Worm (Caenorhabditis elegans) whole organism, L4 larva: ENCODE results near the gene F13D2.1.

ENCODE experiments used
- T20F7.1 ChIP-seq: fragments of 200-800 bp; sonication (Bioruptor generic); optimal IDR thresholded peaks from 2 replicates; lab custom pipeline; 2018; ENCODE audit warnings: mild to moderate bottlenecking, missing genetic modification characterization, missing compliant biosample characterization
- Y75B8A.6 ChIP-seq: fragments of 200-800 bp; sonication (Bioruptor generic); IDR thresholded peaks from 2 replicates; pipeline ENCODE4 v1.3.6; 2022; ENCODE audit warnings: missing genetic modification reagents, missing genetic modification characterization, missing compliant biosample characterization
- ZK337.2 ChIP-seq: fragments of 200-800 bp; sonication (Bioruptor generic); IDR thresholded peaks from 2 replicates; pipeline ENCODE4 v1.3.6; 2022; ENCODE audit warnings: missing genetic modification reagents, missing genetic modification characterization, missing compliant biosample characterization
- aha-1 ChIP-seq: fragments of 150-350 bp; peaks from one replicate; lab custom pipeline; 2014; ENCODE audit warnings: missing biosample characterization, missing genetic modification characterization
- attf-4 ChIP-seq: sonication (generic microtip); optimal IDR thresholded peaks from 3 replicates; lab custom pipeline; 2017; ENCODE audit warnings: missing biosample characterization, missing genetic modification characterization
- daf-12 ChIP-seq: fragments of 150-350 bp; optimal IDR thresholded peaks from 2 replicates; lab custom pipeline; 2014; ENCODE audit warnings: missing biosample characterization, missing genetic modification reagents, missing genetic modification characterization
- dmd-9 ChIP-seq: fragments of 200-800 bp; sonication (Bioruptor generic); IDR thresholded peaks from 2 replicates; pipeline ENCODE4 v1.3.6; 2022; ENCODE audit warnings: missing genetic modification reagents, missing genetic modification characterization, missing compliant biosample characterization
- lim-7 ChIP-seq: fragments of 200-800 bp; sonication (Bioruptor generic); IDR thresholded peaks from 2 replicates; pipeline ENCODE4 v1.3.6; 2022; ENCODE audit warnings: missing genetic modification characterization, missing compliant biosample characterization
- lin-1 ChIP-seq: fragments of 200-800 bp; sonication (Bioruptor generic); IDR thresholded peaks from 2 replicates; pipeline ENCODE4 v1.3.6; 2022; ENCODE audit warnings: missing genetic modification reagents, missing genetic modification characterization, missing compliant biosample characterization
- lin-15B ChIP-seq: fragments of 150-350 bp; sonication (generic microtip); optimal IDR thresholded peaks from 3 replicates; lab custom pipeline; 2014; ENCODE audit warnings: missing biosample characterization, missing genetic modification characterization
- set-16 ChIP-seq: fragments of 200-800 bp; sonication (Bioruptor generic); IDR thresholded peaks from 2 replicates; pipeline ENCODE4 v1.3.6; 2022; ENCODE audit warnings: missing genetic modification reagents, missing genetic modification characterization, missing compliant biosample characterization
- tra-1 ChIP-seq: fragments of 200-800 bp; sonication (Bioruptor generic); IDR thresholded peaks from 2 replicates; pipeline ENCODE4 v1.3.6; 2022; ENCODE audit warnings: missing genetic modification reagents, missing genetic modification characterization, missing compliant biosample characterization
- unc-62 ChIP-seq, 3 experiments: fragments of 150-350 bp in 1 of 3; sonication (generic microtip); optimal IDR thresholded peaks in 2 of 3; peaks in 1 of 3; 1 replicate in 1 of 3; 2 replicates in 2 of 3; lab custom pipeline; 2014 to 2017; ENCODE audit warnings: missing biosample characterization in 3 of 3, missing genetic modification characterization in 3 of 3, missing genetic modification reagents in 3 of 3, missing genotype in 1 of 3
- zip-2 ChIP-seq: fragments of 150-350 bp; optimal IDR thresholded peaks from 2 replicates; lab custom pipeline; 2014; ENCODE audit warnings: missing biosample characterization, missing genetic modification characterization

F13D2.1 gene

DNA sequence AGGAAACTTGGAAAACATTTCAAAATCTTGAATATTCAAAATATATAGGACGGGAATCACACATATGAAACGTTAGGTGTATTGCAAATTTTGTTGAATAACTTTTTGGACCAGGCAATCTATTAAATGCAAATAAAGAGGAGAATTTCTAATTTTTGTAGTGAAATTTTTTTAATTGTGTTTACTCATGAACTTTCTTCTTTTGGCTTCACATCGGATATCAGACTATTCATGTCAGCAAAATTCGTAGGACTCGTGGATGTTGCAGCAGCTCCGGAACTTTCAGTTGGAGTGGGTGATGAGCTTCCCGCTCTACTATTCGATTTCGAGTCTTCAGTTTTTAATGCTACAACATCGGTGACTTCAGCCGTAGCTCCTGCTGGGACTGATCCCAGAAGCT is 67.0 kb downstream of the F13D2.1 start:
- peak; percentile 58 for TF ChIP-seq aha-1
- TF ChIP-seq Y75B8A.6 (GFP tag; lab: Robert Waterston, UW): no peak
- peak in 1 of 2 experiments; percentile 66 for TF ChIP-seq unc-62 (GFP tag; optimal IDR thresholded peaks at IDR 0.05 in 1 of 2; lab: Kevin White, UChicago)
- TF ChIP-seq unc-62 (tag; optimal IDR thresholded peaks at IDR 0.05; lab: Kevin White, UChicago): no peak
- no peak for TF ChIP-seq dmd-9 (GFP tag; lab: Robert Waterston, UW)

DNA sequence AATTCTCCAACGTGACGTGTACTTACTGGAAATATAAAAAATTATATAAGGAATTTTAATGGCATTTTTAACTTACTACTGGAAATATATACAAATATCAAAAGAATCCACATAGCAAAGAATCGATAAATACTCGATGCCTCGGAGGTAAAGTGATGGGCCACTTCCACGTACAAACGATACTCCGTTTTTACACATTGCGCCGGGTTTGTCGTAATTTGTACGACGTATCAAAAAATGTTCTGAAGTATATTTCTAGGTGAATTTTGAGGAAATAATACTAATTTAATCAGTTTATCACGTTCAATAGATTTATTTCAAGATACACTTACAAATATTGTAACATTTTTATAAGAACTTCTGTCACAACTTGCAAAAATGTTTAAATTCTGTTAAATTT is 68.6 kb downstream of the F13D2.1 start, which contains the start of gene R08B4.3:
TSS of gene R08B4.3 (minus strand) at position 198 of the 400 bp plus-strand sequence.
- TF ChIP-seq zip-2 (tag; lab: Kevin White, UChicago) (no peak), T20F7.1 (peak; percentile 74)

DNA sequence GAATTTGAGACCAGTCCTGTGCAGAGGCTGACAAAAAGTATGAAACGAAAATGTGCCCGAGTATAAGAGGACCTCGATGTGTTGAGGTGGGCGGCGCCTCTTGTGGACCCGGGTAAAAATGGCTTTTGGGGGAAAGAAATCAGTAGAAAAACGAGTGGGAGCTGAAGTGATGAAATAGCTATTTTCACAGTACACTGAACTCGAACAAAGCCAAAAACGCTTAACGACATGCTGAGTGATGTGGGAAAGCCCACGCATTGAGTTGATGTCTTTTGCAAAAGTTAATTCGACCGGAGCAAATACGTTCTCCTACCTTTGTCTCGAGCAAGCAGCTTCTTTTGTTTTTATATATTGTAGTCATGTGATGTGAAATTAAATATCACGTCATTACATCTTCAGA is 72.7 kb downstream of the F13D2.1 start, which contains the start of gene nlp-66:
TSS of gene nlp-66 (minus strand) at position 101 of the 400 bp plus-strand sequence.
- TF ChIP-seq lin-1: no peak
- no peak for TF ChIP-seq lim-7 (GFP tag; lab: Robert Waterston, UW)
- TF ChIP-seq tra-1 (GFP tag; lab: Robert Waterston, UW): no peak
- no peak for TF ChIP-seq lin-15B (tag; lab: Kevin White, UChicago)

DNA sequence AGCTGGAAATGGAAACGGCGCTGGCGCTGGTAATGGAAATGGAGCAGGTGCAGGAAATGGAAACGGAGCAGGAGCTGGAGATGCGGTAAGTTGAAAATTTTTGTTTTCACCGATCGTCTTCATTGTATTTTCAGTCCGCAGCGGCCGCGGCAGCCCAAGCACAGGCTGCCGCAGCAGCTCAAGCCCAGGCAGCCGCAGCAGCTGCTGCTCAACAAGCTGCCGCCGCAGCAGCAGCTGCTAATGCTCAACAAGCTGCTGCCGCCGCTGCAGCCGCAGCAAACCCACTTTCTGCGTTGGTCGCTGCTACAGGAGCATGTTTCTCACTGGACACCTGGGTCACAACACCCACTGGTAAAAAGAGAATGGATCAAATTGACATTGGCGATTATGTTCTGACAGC is 75.0 kb downstream of the F13D2.1 start:
- TF ChIP-seq ZK337.2 (no peak), set-16 (GFP tag; lab: Robert Waterston, UW) (peak; percentile 96), attf-4 (tag; lab: Kevin White, UChicago) (no peak), daf-12 (tag; lab: Kevin White, UChicago) (no peak)
